Fruit fly (Drosophila melanogaster) whole organism, embryonic: ENCODE measurements around the gene ImpE3.

Experiments used
- Ada2b ChIP-seq: fragments of 200-800 bp; sonication (Bioruptor generic); IDR thresholded peaks from 2 replicates; pipeline ENCODE4 v1.3.6; 2022; ENCODE audit warnings: missing biosample characterization, missing genetic modification characterization
- Atf6 ChIP-seq: fragments of 200-800 bp; sonication (Bioruptor generic); IDR thresholded peaks from 2 replicates; pipeline ENCODE4 v1.3.6; 2022; ENCODE audit warnings: missing biosample characterization, missing genetic modification characterization
- Bdp1 ChIP-seq: fragments of 200-800 bp; sonication (Bioruptor generic); optimal IDR thresholded peaks from 3 replicates; lab custom pipeline; 2016; ENCODE audit warnings: missing biosample characterization, missing genetic modification characterization
- CG10209 ChIP-seq: fragments of 200-800 bp; sonication (Bioruptor generic); optimal IDR thresholded peaks from 3 replicates; lab custom pipeline; 2017; ENCODE audit warnings: missing biosample characterization, mild to moderate bottlenecking, missing genetic modification characterization, missing genetic modification reagents
- CG10431 ChIP-seq: fragments of 200-800 bp; sonication (Bioruptor generic); optimal IDR thresholded peaks from 3 replicates; lab custom pipeline; 2018; ENCODE audit warnings: missing biosample characterization, mild to moderate bottlenecking, missing genetic modification characterization
- CG11085 ChIP-seq: fragments of 200-800 bp; sonication (Bioruptor generic); IDR thresholded peaks from 2 replicates; pipeline ENCODE4 v1.3.6; 2022; ENCODE audit warnings: missing biosample characterization, missing genetic modification characterization
- CG14441 ChIP-seq: fragments of 200-800 bp; sonication (Bioruptor generic); IDR thresholded peaks from 2 replicates; pipeline ENCODE4 v1.3.6; 2022; ENCODE audit warnings: missing biosample characterization, missing genetic modification characterization
- CG1602 ChIP-seq: fragments of 200-800 bp; sonication (Bioruptor generic); optimal IDR thresholded peaks from 3 replicates; lab custom pipeline; 2016; ENCODE audit warnings: missing biosample characterization, missing genetic modification characterization
- CG16779 ChIP-seq: fragments of 200-800 bp; sonication (Bioruptor generic); IDR thresholded peaks from 2 replicates; pipeline ENCODE4 v1.3.6; 2022; ENCODE audit warnings: missing biosample characterization, missing genetic modification characterization
- CG17359 ChIP-seq: fragments of 200-800 bp; sonication (Bioruptor generic); optimal IDR thresholded peaks from 3 replicates; lab custom pipeline; 2018; ENCODE audit warnings: missing biosample characterization, mild to moderate bottlenecking, missing genetic modification characterization, moderate library complexity
- CG17361 ChIP-seq: fragments of 200-800 bp; sonication (Bioruptor generic); IDR thresholded peaks from 3 replicates; pipeline ENCODE4 v1.3.6; 2022; ENCODE audit warnings: missing biosample characterization, missing genetic modification characterization
- CG18011 ChIP-seq: fragments of 200-800 bp; sonication (Bioruptor generic); optimal IDR thresholded peaks from 2 replicates; lab custom pipeline; 2017; ENCODE audit warnings: missing biosample characterization, missing genetic modification characterization, mild to moderate bottlenecking, moderate library complexity, missing genotype
- CG18764 ChIP-seq: fragments of 200-800 bp; sonication (Bioruptor generic); optimal IDR thresholded peaks from 3 replicates; lab custom pipeline; 2016; ENCODE audit warnings: missing biosample characterization, missing genetic modification characterization
- CG2129 ChIP-seq: fragments of 200-800 bp; sonication (Bioruptor generic); IDR thresholded peaks from 2 replicates; pipeline ENCODE4 v1.3.6; 2022; ENCODE audit warnings: missing biosample characterization, missing genetic modification characterization; ENCODE audit not compliant: partially characterized antibody
- CG3163 ChIP-seq: fragments of 200-800 bp; sonication (Bioruptor generic); optimal IDR thresholded peaks from 3 replicates; lab custom pipeline; 2016; ENCODE audit warnings: missing biosample characterization, missing genetic modification characterization
- CG33213 ChIP-seq: fragments of 200-800 bp; sonication (Bioruptor generic); optimal IDR thresholded peaks from 3 replicates; lab custom pipeline; 2016; ENCODE audit warnings: missing biosample characterization, missing genetic modification characterization
- CG34376 ChIP-seq: fragments of 200-800 bp; sonication (Bioruptor generic); optimal IDR thresholded peaks from 2 replicates; lab custom pipeline; 2018; ENCODE audit warnings: missing biosample characterization, mild to moderate bottlenecking, missing genetic modification characterization
- CG4707 ChIP-seq: fragments of 200-800 bp; sonication (Bioruptor generic); optimal IDR thresholded peaks from 2 replicates; lab custom pipeline; 2018; ENCODE audit warnings: missing biosample characterization, mild to moderate bottlenecking, missing genetic modification characterization, moderate library complexity
- CG7963 ChIP-seq: fragments of 200-800 bp; sonication (Bioruptor generic); IDR thresholded peaks from 3 replicates; pipeline ENCODE4 v1.3.6; 2022; ENCODE audit warnings: missing biosample characterization, missing genetic modification characterization; ENCODE audit not compliant: partially characterized antibody
- CG8478 ChIP-seq: fragments of >200 bp; optimal IDR thresholded peaks from 2 replicates; lab custom pipeline; 2018
- CG8924 ChIP-seq: fragments of 200-800 bp; optimal IDR thresholded peaks from 3 replicates; lab custom pipeline; 2019; ENCODE audit warnings: missing biosample characterization, mild to moderate bottlenecking, missing genetic modification characterization, moderate library complexity
- CG9215 ChIP-seq: fragments of 200-800 bp; sonication (Bioruptor generic); IDR thresholded peaks from 2 replicates; pipeline ENCODE4 v1.3.6; 2022; ENCODE audit warnings: missing biosample characterization, missing genetic modification characterization
- Dref ChIP-seq: fragments of 200-800 bp; sonication (Bioruptor generic); IDR thresholded peaks from 2 replicates; pipeline ENCODE4 v1.3.6; 2022; ENCODE audit warnings: missing biosample characterization, missing genetic modification characterization
- Ets97D ChIP-seq: fragments of 200-800 bp; sonication (Bioruptor generic); optimal IDR thresholded peaks from 3 replicates; lab custom pipeline; 2016; ENCODE audit warnings: missing biosample characterization, missing genetic modification characterization
- Oli ChIP-seq: fragments of 200-800 bp; sonication (Bioruptor generic); optimal IDR thresholded peaks from 2 replicates; lab custom pipeline; 2018; ENCODE audit warnings: missing biosample characterization, mild to moderate bottlenecking, missing genetic modification characterization, moderate library complexity
- Trl ChIP-seq, 3 experiments: fragments of >200 bp in 2 of 3; fragments of 200-800 bp in 1 of 3; sonication (Bioruptor generic) in 1 of 3; optimal IDR thresholded peaks; 2 replicates in 1 of 3; 3 replicates in 2 of 3; lab custom pipeline; 2016 to 2017; ENCODE audit warnings: missing biosample characterization in 1 of 3, missing genetic modification characterization in 1 of 3
- ap ChIP-seq: fragments of 200-800 bp; sonication (Bioruptor generic); IDR thresholded peaks from 2 replicates; pipeline ENCODE4 v1.3.6; 2022; ENCODE audit warnings: missing biosample characterization, missing genetic modification characterization
- chinmo ChIP-seq: fragments of 200-800 bp; sonication (Bioruptor generic); IDR thresholded peaks from 4 replicates; pipeline ENCODE4 v1.3.6; 2022; ENCODE audit warnings: missing biosample characterization, missing genetic modification characterization; ENCODE audit not compliant: partially characterized antibody
- cwo ChIP-seq: fragments of 200-800 bp; sonication (Bioruptor generic); optimal IDR thresholded peaks from 3 replicates; lab custom pipeline; 2017; ENCODE audit warnings: missing biosample characterization, missing genetic modification characterization, mild to moderate bottlenecking, moderate library complexity, missing genetic modification reagents
- dmrt99B ChIP-seq: fragments of 200-800 bp; sonication (Bioruptor generic); optimal IDR thresholded peaks from 2 replicates; lab custom pipeline; 2018; ENCODE audit warnings: missing biosample characterization, mild to moderate bottlenecking, missing genetic modification characterization, moderate library complexity
- ewg ChIP-seq: fragments of 200-800 bp; sonication (Bioruptor generic); optimal IDR thresholded peaks from 3 replicates; lab custom pipeline; 2017; ENCODE audit warnings: mild to moderate bottlenecking, missing biosample characterization, missing genetic modification reagents, missing genetic modification characterization
- gcm ChIP-seq: fragments of 200-800 bp; sonication (Bioruptor generic); optimal IDR thresholded peaks from 2 replicates; lab custom pipeline; 2019; ENCODE audit warnings: missing biosample characterization, mild to moderate bottlenecking, missing genetic modification characterization, moderate library complexity
- hbn ChIP-seq: fragments of 200-800 bp; sonication (Bioruptor generic); IDR thresholded peaks from 2 replicates; pipeline ENCODE4 v1.3.6; 2022; ENCODE audit warnings: missing biosample characterization, missing genetic modification characterization; ENCODE audit not compliant: partially characterized antibody
- knrl ChIP-seq: fragments of 200-800 bp; sonication (Bioruptor generic); IDR thresholded peaks from 3 replicates; pipeline ENCODE4 v1.3.6; 2022; ENCODE audit warnings: missing biosample characterization, missing genetic modification characterization; ENCODE audit not compliant: partially characterized antibody
- mld ChIP-seq: fragments of 200-800 bp; sonication (Bioruptor generic); IDR thresholded peaks from 3 replicates; pipeline ENCODE4 v1.3.6; 2022; ENCODE audit warnings: missing biosample characterization, missing genetic modification characterization; ENCODE audit not compliant: partially characterized antibody
- org-1 ChIP-seq: fragments of 200-800 bp; sonication (Bioruptor generic); optimal IDR thresholded peaks from 2 replicates; lab custom pipeline; 2017; ENCODE audit warnings: missing biosample characterization, missing genetic modification characterization
- slp2 ChIP-seq: fragments of 200-800 bp; sonication (Bioruptor generic); optimal IDR thresholded peaks from 2 replicates; lab custom pipeline; 2016; ENCODE audit warnings: missing biosample characterization, missing genetic modification characterization
- sr ChIP-seq: fragments of 200-800 bp; sonication (Bioruptor generic); IDR thresholded peaks from 3 replicates; pipeline ENCODE4 v1.3.6; 2022; ENCODE audit warnings: missing biosample characterization, missing genetic modification characterization
- tna ChIP-seq: fragments of 200-800 bp; sonication (Bioruptor generic); IDR thresholded peaks from 2 replicates; pipeline ENCODE4 v1.3.6; 2022; ENCODE audit warnings: missing biosample characterization, missing genetic modification characterization; ENCODE audit not compliant: partially characterized antibody
- unc-4 ChIP-seq: fragments of 200-800 bp; sonication (Bioruptor generic); IDR thresholded peaks from 2 replicates; pipeline ENCODE4 v1.3.6; 2022; ENCODE audit warnings: missing biosample characterization, missing genetic modification characterization; ENCODE audit not compliant: partially characterized antibody
- vfl ChIP-seq: fragments of 200-800 bp; sonication (Bioruptor generic); optimal IDR thresholded peaks from 2 replicates; lab custom pipeline; 2016; ENCODE audit warnings: missing biosample characterization, missing genetic modification characterization
- vnd ChIP-seq: fragments of 200-800 bp; sonication (Bioruptor generic); IDR thresholded peaks from 3 replicates; pipeline ENCODE4 v1.3.6; 2022; ENCODE audit warnings: missing biosample characterization, missing genetic modification characterization; ENCODE audit not compliant: partially characterized antibody
- zf30C ChIP-seq: fragments of 200-800 bp; sonication (Bioruptor generic); optimal IDR thresholded peaks from 3 replicates; lab custom pipeline; 2018; ENCODE audit warnings: missing biosample characterization, mild to moderate bottlenecking, missing genetic modification characterization
- zfh1 ChIP-seq: fragments of 200-800 bp; sonication (Bioruptor generic); IDR thresholded peaks from 3 replicates; pipeline ENCODE4 v1.3.6; 2022; ENCODE audit warnings: missing biosample characterization, missing genetic modification characterization
- zfh2 ChIP-seq: fragments of 200-800 bp; sonication (Bioruptor generic); optimal IDR thresholded peaks from 2 replicates; lab custom pipeline; 2016; ENCODE audit warnings: missing biosample characterization, missing genetic modification characterization

Gene ImpE3

DNA sequence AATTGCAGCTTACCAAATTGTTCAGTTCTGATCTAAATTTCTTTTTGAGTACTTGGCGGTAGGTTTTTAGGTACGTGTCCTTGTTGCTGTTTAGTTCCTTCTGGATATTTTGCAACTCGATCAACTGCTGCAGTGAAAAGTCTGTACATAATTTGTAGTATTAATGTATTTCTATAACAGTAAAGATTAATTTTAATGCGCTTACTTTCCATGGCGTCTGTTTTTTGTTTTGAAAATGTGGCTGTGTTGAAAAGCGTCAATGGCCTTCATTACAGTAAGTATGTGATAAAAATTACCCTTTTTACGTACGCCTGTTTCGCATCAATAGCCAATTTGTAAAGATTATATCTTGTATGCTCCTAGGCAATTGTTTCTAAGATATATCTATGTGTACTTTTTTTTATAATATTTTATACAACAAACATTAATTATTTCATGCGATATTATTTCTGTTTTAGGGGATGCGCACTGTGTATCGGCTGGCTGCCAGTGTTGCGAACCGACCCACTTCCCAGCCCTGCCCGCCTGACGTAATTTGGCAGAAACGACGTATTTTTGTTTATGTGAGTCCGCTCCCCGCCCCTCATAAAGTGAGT is 28.2 kb downstream of the ImpE3 start, which contains the start of the genes Kmn2 and CG2698 (continued):
- peak; percentile 96 for TF ChIP-seq CG11085
- TF ChIP-seq dmrt99B, result peak; percentile 95
- peak; percentile 31 for TF ChIP-seq CG33213 (GFP tag; lab: Kevin White, UChicago)
- peak; percentile 82 for TF ChIP-seq CG18011 (GFP tag; lab: Kevin White, UChicago)
- peak; percentile 97 for TF ChIP-seq CG17361 (GFP tag; lab: Robert Waterston, UW)
- TF ChIP-seq CG2129 (GFP tag; lab: Robert Waterston, UW), result no peak
- peak; percentile 46 for TF ChIP-seq CG3163 (GFP tag; lab: Kevin White, UChicago)
- TF ChIP-seq tna (GFP tag; lab: Robert Waterston, UW), result no peak; the same call in 1 of the 2 replicates
- TF ChIP-seq Dref (GFP tag; lab: Robert Waterston, UW), result peak; percentile 44
- peak; percentile 93 for TF ChIP-seq gcm (GFP tag; lab: Kevin White, UChicago)
- TF ChIP-seq CG7963 (GFP tag; lab: Robert Waterston, UW), result no peak
- TF ChIP-seq chinmo (GFP tag; lab: Robert Waterston, UW), result no peak
- peak; percentile 97 for TF ChIP-seq CG9215 (GFP tag; lab: Robert Waterston, UW)
- peak; percentile 63 for TF ChIP-seq slp2 (GFP tag; lab: Kevin White, UChicago)
- TF ChIP-seq Ada2b (GFP tag; lab: Robert Waterston, UW), result peak; percentile 96
- TF ChIP-seq CG10209, result peak; percentile 96
- peak; percentile 90 for TF ChIP-seq vfl (GFP tag; lab: Kevin White, UChicago)
- TF ChIP-seq CG1602, result peak; percentile 97
- TF ChIP-seq CG34376 (GFP tag; lab: Kevin White, UChicago), result peak; percentile 91
- peak; percentile 89 for TF ChIP-seq CG10431 (GFP tag; lab: Kevin White, UChicago)
- peak; percentile 92 for TF ChIP-seq ewg (GFP tag; lab: Kevin White, UChicago)
- TF ChIP-seq CG14441, result peak; percentile 98
- no peak for TF ChIP-seq Trl (optimal IDR thresholded peaks at IDR 0.05; lab: Kevin White, UChicago)
- peak; percentile 84 for TF ChIP-seq Trl (GFP tag; optimal IDR thresholded peaks at IDR 0.05; lab: Kevin White, UChicago)
- TF ChIP-seq Atf6 (GFP tag; lab: Robert Waterston, UW), result peak; percentile 97
- TF ChIP-seq CG16779 (GFP tag; lab: Robert Waterston, UW), result peak; percentile 92
- TF ChIP-seq unc-4 (GFP tag; lab: Robert Waterston, UW), result peak; percentile 60
- TF ChIP-seq vnd (GFP tag; lab: Robert Waterston, UW), result 0 out of 3 replicates have a peak, but pooled peaks have one; percentile 48
- TF ChIP-seq CG17359 (tag; lab: Kevin White, UChicago), result peak; percentile 96
- no peak for TF ChIP-seq zf30C (GFP tag; lab: Kevin White, UChicago)
- peak; percentile 96 for TF ChIP-seq ap (GFP tag; lab: Robert Waterston, UW)
- TF ChIP-seq Bdp1 (GFP tag; lab: Kevin White, UChicago), result peak; percentile 74
- TF ChIP-seq org-1 (GFP tag; lab: Kevin White, UChicago), result peak; percentile 89
- TF ChIP-seq mld, result no peak
- peak; percentile 88 for TF ChIP-seq zfh2 (GFP tag; lab: Kevin White, UChicago)
- TF ChIP-seq CG8478 (lab: Kevin White, UChicago), result no peak
- TF ChIP-seq zfh1, result peak; percentile 98
- TF ChIP-seq Oli, result peak; percentile 95
- peak; percentile 94 for TF ChIP-seq CG18764 (GFP tag; lab: Kevin White, UChicago)
- TF ChIP-seq cwo, result peak; percentile 88
- peak; percentile 75; the same call in 2 of the 3 replicates for TF ChIP-seq sr (GFP tag; lab: Robert Waterston, UW)
- peak; percentile 95 for TF ChIP-seq CG8924
- TF ChIP-seq Ets97D (GFP tag; lab: Kevin White, UChicago), result peak; percentile 60
- TF ChIP-seq knrl, result peak; percentile 55; the same call in 2 of the 3 replicates
- peak; percentile 36; the same call in 1 of the 2 replicates for TF ChIP-seq hbn (GFP tag; lab: Robert Waterston, UW)
- peak; percentile 74 for TF ChIP-seq CG4707 (GFP tag; lab: Kevin White, UChicago)
